Fruit fly (Drosophila melanogaster) whole organism, pupa: ENCODE data around the gene Uba4.

Experiments
- CG10348 ChIP-seq: fragments of 200-800 bp; sonication (Bioruptor generic); IDR thresholded peaks from 2 replicates; pipeline ENCODE4 v1.3.6; 2022; ENCODE audit warnings: missing biosample characterization, missing genetic modification characterization
- CG12605 ChIP-seq: fragments of 200-800 bp; sonication (Bioruptor generic); IDR thresholded peaks from 2 replicates; pipeline ENCODE4 v1.3.6; 2022; ENCODE audit warnings: missing biosample characterization, missing genetic modification characterization
- CG13204 ChIP-seq: fragments of 200-800 bp; sonication (Bioruptor generic); optimal IDR thresholded peaks from 2 replicates; lab custom pipeline; 2018; ENCODE audit warnings: missing biosample characterization, mild to moderate bottlenecking, missing genetic modification characterization, moderate library complexity
- CG14655 ChIP-seq: fragments of 200-800 bp; sonication (Bioruptor generic); optimal IDR thresholded peaks from 3 replicates; lab custom pipeline; 2017; ENCODE audit warnings: mild to moderate bottlenecking, missing biosample characterization, missing genetic modification reagents, missing genetic modification characterization
- CG15710 ChIP-seq: fragments of 200-800 bp; sonication (Bioruptor generic); optimal IDR thresholded peaks from 2 replicates; lab custom pipeline; 2018; ENCODE audit warnings: missing biosample characterization, mild to moderate bottlenecking, missing genetic modification characterization, moderate library complexity
- CG17806 ChIP-seq: fragments of 200-800 bp; sonication (Bioruptor generic); optimal IDR thresholded peaks from 2 replicates; lab custom pipeline; 2018; ENCODE audit warnings: missing biosample characterization, mild to moderate bottlenecking, missing genetic modification characterization, moderate library complexity
- CG32121 ChIP-seq: fragments of 200-800 bp; sonication (Bioruptor generic); IDR thresholded peaks from 2 replicates; pipeline ENCODE4 v1.3.6; 2022; ENCODE audit warnings: missing biosample characterization, missing genetic modification characterization
- CG34367 ChIP-seq: fragments of 200-800 bp; sonication (Bioruptor generic); optimal IDR thresholded peaks from 2 replicates; lab custom pipeline; 2018; ENCODE audit warnings: missing biosample characterization, mild to moderate bottlenecking, missing genetic modification characterization
- CG4496 ChIP-seq: fragments of 200-800 bp; sonication (Bioruptor generic); IDR thresholded peaks from 3 replicates; pipeline ENCODE4 v1.3.6; 2022; ENCODE audit warnings: missing biosample characterization, missing genetic modification characterization
- CG8159 ChIP-seq: fragments of 200-800 bp; sonication (Bioruptor generic); optimal IDR thresholded peaks from 3 replicates; lab custom pipeline; 2018; ENCODE audit warnings: missing biosample characterization, mild to moderate bottlenecking, missing genetic modification characterization, moderate library complexity
- CG8301 ChIP-seq: fragments of 200-800 bp; sonication (Bioruptor generic); optimal IDR thresholded peaks from 2 replicates; lab custom pipeline; 2018; ENCODE audit warnings: missing biosample characterization, mild to moderate bottlenecking, missing genetic modification characterization
- CG9948 ChIP-seq: fragments of 200-800 bp; sonication (Bioruptor generic); optimal IDR thresholded peaks from 2 replicates; lab custom pipeline; 2018; ENCODE audit warnings: missing biosample characterization, mild to moderate bottlenecking, missing genetic modification characterization, moderate library complexity
- D1 ChIP-seq: fragments of 200-800 bp; sonication (Bioruptor generic); optimal IDR thresholded peaks from 2 replicates; lab custom pipeline; 2018; ENCODE audit warnings: missing biosample characterization, mild to moderate bottlenecking, missing genetic modification characterization, moderate library complexity
- EcR ChIP-seq: fragments of 200-800 bp; sonication (Bioruptor generic); optimal IDR thresholded peaks from 3 replicates; lab custom pipeline; 2019; ENCODE audit warnings: missing biosample characterization, missing genetic modification characterization, mild to moderate bottlenecking, moderate library complexity, missing genetic modification reagents
- Ets98B ChIP-seq: fragments of 200-800 bp; sonication (Bioruptor generic); IDR thresholded peaks from 2 replicates; pipeline ENCODE4 v1.3.6; 2022; ENCODE audit warnings: missing biosample characterization, missing genetic modification characterization
- Pif1A ChIP-seq: fragments of 200-800 bp; sonication (Bioruptor generic); optimal IDR thresholded peaks from 3 replicates; lab custom pipeline; 2016; ENCODE audit warnings: missing biosample characterization, missing genetic modification characterization
- Pif1B ChIP-seq: fragments of 200-800 bp; sonication (Bioruptor generic); optimal IDR thresholded peaks from 3 replicates; lab custom pipeline; 2016; ENCODE audit warnings: missing biosample characterization, missing genetic modification characterization
- Snoo ChIP-seq: fragments of 200-800 bp; sonication (Bioruptor generic); optimal IDR thresholded peaks from 3 replicates; lab custom pipeline; 2017; ENCODE audit warnings: missing biosample characterization, mild to moderate bottlenecking, missing genetic modification characterization, inconsistent platforms
- fd96Ca ChIP-seq: fragments of 200-800 bp; sonication (Bioruptor generic); IDR thresholded peaks from 3 replicates; pipeline ENCODE4 v1.3.6; 2022; ENCODE audit warnings: missing biosample characterization, missing genetic modification characterization
- gl ChIP-seq: fragments of 200-800 bp; sonication (Bioruptor generic); optimal IDR thresholded peaks from 2 replicates; lab custom pipeline; 2018; ENCODE audit warnings: missing biosample characterization, mild to moderate bottlenecking, missing genetic modification characterization
- rn ChIP-seq: fragments of 200-800 bp; sonication (Bioruptor generic); IDR thresholded peaks from 2 replicates; pipeline ENCODE4 v1.3.6; 2022; ENCODE audit warnings: missing biosample characterization, missing genetic modification characterization

The Uba4 gene

DNA sequence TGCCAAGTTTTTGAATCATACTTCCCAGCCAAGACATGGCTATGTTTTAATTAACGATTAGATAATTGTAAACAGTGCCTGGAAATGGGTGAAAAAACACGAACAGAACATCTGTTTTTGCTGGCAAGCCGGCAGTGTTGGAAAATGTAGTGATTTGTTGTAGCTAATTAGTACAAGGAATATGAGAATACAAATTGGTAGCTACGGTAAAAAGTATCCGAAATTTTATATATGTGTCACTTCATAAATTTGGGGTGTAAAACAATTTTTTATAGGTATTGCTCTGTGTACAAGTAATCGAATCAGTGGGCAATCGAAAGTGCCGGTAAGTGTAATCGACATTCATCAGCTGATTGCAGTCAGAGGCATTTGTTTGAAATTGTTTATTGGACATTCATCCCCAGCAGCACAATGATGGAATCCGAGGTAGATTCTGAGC lies at the start of gene Uba4, which contains the start of gene mRpL51:
Gene Uba4 (plus strand): TSS at position 156 of the 439 bp plus-strand sequence.
Gene mRpL51 (minus strand): TSS at position 125 of the 439 bp plus-strand sequence.
- TF ChIP-seq gl (no peak), Snoo (tag; lab: Kevin White, UChicago) (no peak), fd96Ca (GFP tag; lab: Robert Waterston, UW) (no peak), CG17806 (tag; lab: Kevin White, UChicago) (peak; percentile 9), Pif1B (GFP tag; lab: Kevin White, UChicago) (no peak), D1 (no peak), Ets98B (GFP tag; lab: Robert Waterston, UW) (no peak), CG14655 (GFP tag; lab: Kevin White, UChicago) (no peak), CG8301 (no peak), Pif1A (GFP tag; lab: Kevin White, UChicago) (no peak), EcR (no peak), CG32121 (no peak), CG12605 (GFP tag; lab: Robert Waterston, UW) (no peak), rn (GFP tag; lab: Robert Waterston, UW) (no peak), CG10348 (no peak), CG34367 (tag; lab: Kevin White, UChicago) (no peak), CG15710 (tag; lab: Kevin White, UChicago) (peak; percentile 12)
- TF ChIP-seq, all 21 proteins: peak for 2

DNA sequence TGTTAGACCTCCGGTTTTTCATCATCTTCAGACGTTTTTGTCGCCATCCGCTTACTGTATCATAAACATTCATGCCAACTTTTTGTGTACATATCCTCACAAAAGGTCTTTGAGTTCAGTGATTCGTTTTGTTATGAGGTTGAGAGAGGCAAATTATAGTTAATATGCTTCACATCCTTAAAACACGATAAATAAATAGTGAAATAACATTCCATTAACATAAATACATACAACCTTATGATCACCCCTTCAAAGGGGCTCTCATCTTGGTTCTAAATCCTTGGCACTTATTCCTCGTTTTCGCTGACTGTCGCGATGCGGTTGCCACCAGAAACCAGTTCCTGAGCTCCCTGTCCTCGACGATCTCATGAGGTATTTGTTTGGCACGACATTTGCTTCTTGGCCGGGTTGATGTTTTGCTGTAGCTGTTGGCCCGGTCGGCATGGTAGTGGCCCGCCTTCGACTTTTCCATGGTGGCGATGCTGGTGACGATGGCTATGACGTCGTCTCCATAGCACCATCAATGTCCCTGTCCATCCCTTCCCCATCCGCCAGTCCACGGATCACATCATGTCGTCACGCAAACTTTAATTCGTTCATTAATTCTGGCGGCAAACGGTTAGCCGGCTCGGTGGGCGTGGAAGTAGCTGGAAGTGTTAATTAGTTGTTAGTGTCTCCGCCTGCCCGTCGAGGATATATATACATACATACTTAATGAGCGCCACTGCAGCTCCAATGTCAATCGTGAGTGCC lies 48.1 kb upstream of the Uba4 start:
- TF ChIP-seq gl, result peak; percentile 13
- TF ChIP-seq fd96Ca (GFP tag; lab: Robert Waterston, UW), result no peak
- TF ChIP-seq Pif1B (GFP tag; lab: Kevin White, UChicago), result no peak
- no peak for TF ChIP-seq rn (GFP tag; lab: Robert Waterston, UW)
- peak; percentile 59 for TF ChIP-seq CG14655 (GFP tag; lab: Kevin White, UChicago)
- peak; percentile 15 for TF ChIP-seq CG15710 (tag; lab: Kevin White, UChicago)
- no peak for TF ChIP-seq CG12605 (GFP tag; lab: Robert Waterston, UW)
- TF ChIP-seq CG8301, result peak; percentile 49
- no peak for TF ChIP-seq CG13204 (GFP tag; lab: Kevin White, UChicago)
- TF ChIP-seq CG17806 (tag; lab: Kevin White, UChicago), result no peak
- TF ChIP-seq Ets98B (GFP tag; lab: Robert Waterston, UW), result no peak
- no peak for TF ChIP-seq CG4496 (GFP tag; lab: Robert Waterston, UW)
- TF ChIP-seq Snoo (tag; lab: Kevin White, UChicago), result peak; percentile 8
- TF ChIP-seq CG9948, result no peak
- peak; percentile 21 for TF ChIP-seq Pif1A (GFP tag; lab: Kevin White, UChicago)
- peak; percentile 41 for TF ChIP-seq CG8159

DNA sequence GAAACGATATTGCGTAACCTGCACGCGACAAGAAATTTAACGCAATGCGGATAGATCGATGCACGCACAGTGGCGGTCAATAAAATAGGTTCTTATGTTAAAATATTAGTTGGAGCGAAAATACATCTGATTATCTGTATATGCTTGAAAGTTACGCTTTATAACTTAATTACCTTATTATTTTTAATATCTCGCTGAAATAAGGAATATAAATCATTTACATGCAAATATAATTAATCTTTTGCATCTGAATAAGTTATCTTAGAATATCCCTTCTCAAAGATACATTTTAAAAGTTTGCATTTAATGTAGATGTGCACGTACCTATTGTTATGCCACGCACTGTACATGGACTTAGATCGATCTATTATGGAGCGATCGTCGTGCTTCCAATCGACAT lies 45.5 kb upstream of the Uba4 start:
- TF ChIP-seq CG12605 (GFP tag; lab: Robert Waterston, UW) (0 out of 2 replicates have a peak, but pooled peaks have one; percentile 20), CG17806 (tag; lab: Kevin White, UChicago) (peak; percentile 69), CG10348 (no peak), fd96Ca (GFP tag; lab: Robert Waterston, UW) (no peak), CG14655 (GFP tag; lab: Kevin White, UChicago) (peak; percentile 86), CG9948 (peak; percentile 84), Snoo (tag; lab: Kevin White, UChicago) (peak; percentile 31), CG8301 (peak; percentile 85), Ets98B (GFP tag; lab: Robert Waterston, UW) (no peak), EcR (peak; percentile 3), Pif1B (GFP tag; lab: Kevin White, UChicago) (peak; percentile 36), CG34367 (tag; lab: Kevin White, UChicago) (peak; percentile 66), CG15710 (tag; lab: Kevin White, UChicago) (peak; percentile 71), CG8159 (peak; percentile 76), Pif1A (GFP tag; lab: Kevin White, UChicago) (peak; percentile 62), rn (GFP tag; lab: Robert Waterston, UW) (no peak), CG32121 (peak; percentile 52; the same call in 1 of the 2 replicates), gl (no peak), CG4496 (GFP tag; lab: Robert Waterston, UW) (0 out of 3 replicates have a peak, but pooled peaks have one; percentile 33), CG13204 (GFP tag; lab: Kevin White, UChicago) (no peak), D1 (peak; percentile 70)

DNA sequence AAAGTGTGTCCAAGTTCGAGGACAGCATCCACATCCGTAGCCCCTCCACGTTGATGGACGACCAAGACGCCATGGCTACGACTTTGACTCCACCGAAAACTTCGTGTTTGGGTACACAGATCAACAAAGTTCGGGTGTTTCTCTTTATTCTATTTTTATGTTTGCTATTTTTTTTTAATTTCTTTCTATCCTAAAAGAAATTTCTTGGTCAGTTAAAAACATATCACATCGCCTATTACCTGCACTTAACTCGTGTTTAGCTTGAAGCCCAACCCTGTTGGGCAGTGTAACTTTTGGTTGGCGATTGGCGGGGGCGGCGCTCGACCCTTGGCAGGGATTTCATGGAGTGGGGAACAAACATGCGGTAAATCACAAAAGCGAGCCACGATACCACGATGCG lies 43.8 kb upstream of the Uba4 start:
- TF ChIP-seq CG9948 (peak; percentile 80), CG13204 (GFP tag; lab: Kevin White, UChicago) (peak; percentile 75), D1 (peak; percentile 51), CG14655 (GFP tag; lab: Kevin White, UChicago) (peak; percentile 82), Snoo (tag; lab: Kevin White, UChicago) (peak; percentile 73), CG32121 (peak; percentile 30; the same call in 1 of the 2 replicates), rn (GFP tag; lab: Robert Waterston, UW) (peak; percentile 45; the same call in 1 of the 2 replicates), gl (peak; percentile 65), CG15710 (tag; lab: Kevin White, UChicago) (peak; percentile 79), Pif1A (GFP tag; lab: Kevin White, UChicago) (peak; percentile 76), CG8159 (peak; percentile 88), CG34367 (tag; lab: Kevin White, UChicago) (peak; percentile 64), Ets98B (GFP tag; lab: Robert Waterston, UW) (peak; percentile 74), Pif1B (GFP tag; lab: Kevin White, UChicago) (peak; percentile 80), CG10348 (no peak), CG4496 (GFP tag; lab: Robert Waterston, UW) (peak; percentile 81), CG12605 (GFP tag; lab: Robert Waterston, UW) (peak; percentile 56), EcR (peak; percentile 32), fd96Ca (GFP tag; lab: Robert Waterston, UW) (peak; percentile 73), CG17806 (tag; lab: Kevin White, UChicago) (peak; percentile 88), CG8301 (peak; percentile 77)
